Fruit fly (Drosophila melanogaster) whole organism, embryonic: ENCODE results near the gene Obp73a.

Experiments
- Abd-B ChIP-seq: fragments of 200-800 bp; sonication (Bioruptor generic); optimal IDR thresholded peaks from 2 replicates; lab custom pipeline; 2018; ENCODE audit warnings: missing biosample characterization, mild to moderate bottlenecking, missing genetic modification characterization, moderate library complexity
- Aef1 ChIP-seq: fragments of 200-800 bp; sonication (Bioruptor generic); IDR thresholded peaks from 3 replicates; pipeline ENCODE4 v1.3.6; 2022; ENCODE audit warnings: missing biosample characterization, missing genetic modification characterization
- CG10209 ChIP-seq: fragments of 200-800 bp; sonication (Bioruptor generic); optimal IDR thresholded peaks from 3 replicates; lab custom pipeline; 2017; ENCODE audit warnings: missing biosample characterization, mild to moderate bottlenecking, missing genetic modification characterization, missing genetic modification reagents
- CG12155 ChIP-seq: fragments of 200-800 bp; sonication (Bioruptor generic); optimal IDR thresholded peaks from 3 replicates; lab custom pipeline; 2016; ENCODE audit warnings: missing biosample characterization, missing genetic modification characterization
- CG12659 ChIP-seq: fragments of 200-800 bp; sonication (Bioruptor generic); optimal IDR thresholded peaks from 3 replicates; lab custom pipeline; 2017; ENCODE audit warnings: mild to moderate bottlenecking, missing biosample characterization, missing genetic modification reagents, missing genetic modification characterization
- CG12744 ChIP-seq: fragments of 200-800 bp; sonication (Bioruptor generic); optimal IDR thresholded peaks from 2 replicates; lab custom pipeline; 2016; ENCODE audit warnings: missing biosample characterization, missing genetic modification characterization
- CG15073 ChIP-seq: fragments of 200-800 bp; sonication (Bioruptor generic); optimal IDR thresholded peaks from 2 replicates; lab custom pipeline; 2016; ENCODE audit warnings: missing biosample characterization, missing genetic modification characterization
- CG15601 ChIP-seq: fragments of 200-800 bp; sonication (Bioruptor generic); optimal IDR thresholded peaks from 3 replicates; lab custom pipeline; 2019; ENCODE audit warnings: missing biosample characterization, mild to moderate bottlenecking, missing genetic modification characterization, moderate library complexity
- CG17912 ChIP-seq: fragments of 200-800 bp; sonication (Bioruptor generic); optimal IDR thresholded peaks from 2 replicates; lab custom pipeline; 2018; ENCODE audit warnings: missing biosample characterization, mild to moderate bottlenecking, missing genetic modification characterization
- CG1792 ChIP-seq: fragments of 200-800 bp; sonication (Bioruptor generic); optimal IDR thresholded peaks from 2 replicates; lab custom pipeline; 2016; ENCODE audit warnings: missing biosample characterization, missing genetic modification characterization
- CG30403 ChIP-seq: fragments of 200-800 bp; sonication (Bioruptor generic); optimal IDR thresholded peaks from 3 replicates; lab custom pipeline; 2016; ENCODE audit warnings: missing biosample characterization, missing genetic modification characterization
- CG31365 ChIP-seq: fragments of 200-800 bp; sonication (Bioruptor generic); optimal IDR thresholded peaks from 2 replicates; lab custom pipeline; 2018; ENCODE audit warnings: missing biosample characterization, mild to moderate bottlenecking, missing genetic modification characterization
- CG31388 ChIP-seq: fragments of 200-800 bp; sonication (Bioruptor generic); optimal IDR thresholded peaks from 2 replicates; lab custom pipeline; 2016; ENCODE audit warnings: missing biosample characterization, missing genetic modification characterization
- CG31441 ChIP-seq: fragments of 200-800 bp; sonication (Bioruptor generic); IDR thresholded peaks from 2 replicates; pipeline ENCODE4 v1.3.6; 2022; ENCODE audit warnings: missing biosample characterization, missing genetic modification characterization
- CG4328 ChIP-seq: fragments of 200-800 bp; sonication (Bioruptor generic); optimal IDR thresholded peaks from 3 replicates; lab custom pipeline; 2017; ENCODE audit warnings: missing biosample characterization, missing genetic modification reagents, missing genetic modification characterization
- CG4424 ChIP-seq: fragments of 200-800 bp; sonication (Bioruptor generic); optimal IDR thresholded peaks from 3 replicates; lab custom pipeline; 2016; ENCODE audit warnings: missing biosample characterization, missing genetic modification characterization
- CG6765 ChIP-seq: fragments of 200-800 bp; sonication (Bioruptor generic); optimal IDR thresholded peaks from 3 replicates; lab custom pipeline; 2017; ENCODE audit warnings: missing biosample characterization, mild to moderate bottlenecking, missing genetic modification characterization
- CG7928 ChIP-seq: fragments of 200-800 bp; sonication (Bioruptor generic); optimal IDR thresholded peaks from 2 replicates; lab custom pipeline; 2017; ENCODE audit warnings: missing biosample characterization, mild to moderate bottlenecking, missing genetic modification characterization
- CG8478 ChIP-seq: fragments of >200 bp; optimal IDR thresholded peaks from 2 replicates; lab custom pipeline; 2018
- CG9215 ChIP-seq: fragments of 200-800 bp; sonication (Bioruptor generic); IDR thresholded peaks from 2 replicates; pipeline ENCODE4 v1.3.6; 2022; ENCODE audit warnings: missing biosample characterization, missing genetic modification characterization
- CG9817 ChIP-seq: fragments of 200-800 bp; sonication (Bioruptor generic); optimal IDR thresholded peaks from 2 replicates; lab custom pipeline; 2018; ENCODE audit warnings: missing biosample characterization, mild to moderate bottlenecking, missing genetic modification characterization, moderate library complexity
- CG9932 ChIP-seq: fragments of 200-800 bp; sonication (Bioruptor generic); IDR thresholded peaks from 2 replicates; pipeline ENCODE4 v1.3.6; 2022; ENCODE audit warnings: missing biosample characterization, missing genetic modification characterization
- CrebB ChIP-seq: fragments of 200-800 bp; sonication (Bioruptor generic); optimal IDR thresholded peaks from 3 replicates; lab custom pipeline; 2018; ENCODE audit warnings: missing biosample characterization, mild to moderate bottlenecking, missing genetic modification characterization
- Deaf1 ChIP-seq: fragments of 200-800 bp; optimal IDR thresholded peaks from 3 replicates; lab custom pipeline; 2019; ENCODE audit warnings: missing biosample characterization, mild to moderate bottlenecking, missing genetic modification characterization, moderate library complexity
- Doc3 ChIP-seq: fragments of 200-800 bp; sonication (Bioruptor generic); IDR thresholded peaks from 3 replicates; pipeline ENCODE4 v1.3.6; 2022; ENCODE audit warnings: missing biosample characterization, missing genetic modification characterization; ENCODE audit not compliant: partially characterized antibody
- Elba2 ChIP-seq: fragments of 200-800 bp; sonication (Bioruptor generic); optimal IDR thresholded peaks from 3 replicates; lab custom pipeline; 2016; ENCODE audit warnings: missing biosample characterization, missing genetic modification characterization
- HmgZ ChIP-seq: fragments of 200-800 bp; sonication (Bioruptor generic); optimal IDR thresholded peaks from 2 replicates; lab custom pipeline; 2018; ENCODE audit warnings: missing biosample characterization, mild to moderate bottlenecking, missing genetic modification characterization
- Hmr ChIP-seq: fragments of 200-800 bp; sonication (Bioruptor generic); optimal IDR thresholded peaks from 3 replicates; lab custom pipeline; 2017; ENCODE audit warnings: mild to moderate bottlenecking, missing biosample characterization, missing genetic modification reagents, missing genetic modification characterization
- Hr3 ChIP-seq: fragments of 200-800 bp; sonication (Bioruptor generic); optimal IDR thresholded peaks from 3 replicates; lab custom pipeline; 2016; ENCODE audit warnings: missing biosample characterization, missing genetic modification characterization
- Myb ChIP-seq: fragments of 200-800 bp; sonication (Bioruptor generic); optimal IDR thresholded peaks from 2 replicates; lab custom pipeline; 2016; ENCODE audit warnings: missing biosample characterization, missing genetic modification characterization
- NK7.1 ChIP-seq: fragments of 200-800 bp; sonication (Bioruptor generic); optimal IDR thresholded peaks from 3 replicates; lab custom pipeline; 2016; ENCODE audit warnings: missing biosample characterization, missing genetic modification characterization
- Sin3A ChIP-seq: fragments of >200 bp; optimal IDR thresholded peaks from 2 replicates; lab custom pipeline; 2018
- Six4 ChIP-seq: fragments of 200-800 bp; sonication (Bioruptor generic); optimal IDR thresholded peaks from 2 replicates; lab custom pipeline; 2016; ENCODE audit warnings: missing biosample characterization, missing genetic modification characterization
- TFAM ChIP-seq: fragments of 200-800 bp; sonication (Bioruptor generic); optimal IDR thresholded peaks from 2 replicates; lab custom pipeline; 2017; ENCODE audit warnings: missing biosample characterization, missing genetic modification characterization, inconsistent platforms
- Vsx1 ChIP-seq: fragments of 200-800 bp; sonication (Bioruptor generic); optimal IDR thresholded peaks from 2 replicates; lab custom pipeline; 2017; ENCODE audit warnings: missing biosample characterization, mild to moderate bottlenecking, missing genetic modification characterization, missing genetic modification reagents
- YL-1 ChIP-seq: fragments of 200-800 bp; sonication (Bioruptor generic); optimal IDR thresholded peaks from 3 replicates; lab custom pipeline; 2017; ENCODE audit warnings: missing biosample characterization, mild to moderate bottlenecking, missing genetic modification characterization
- abd-A ChIP-seq: fragments of 200-800 bp; sonication (Bioruptor generic); optimal IDR thresholded peaks from 3 replicates; lab custom pipeline; 2019; ENCODE audit warnings: missing biosample characterization, mild to moderate bottlenecking, missing genetic modification characterization, moderate library complexity
- ase ChIP-seq: fragments of 200-800 bp; sonication (Bioruptor generic); IDR thresholded peaks from 3 replicates; pipeline ENCODE4 v1.3.6; 2022; ENCODE audit warnings: missing biosample characterization, missing genetic modification characterization
- bsh ChIP-seq, 2 experiments: fragments of 200-800 bp; sonication (Bioruptor generic); optimal IDR thresholded peaks; 2 replicates each; lab custom pipeline; 2017 to 2018; ENCODE audit warnings: mild to moderate bottlenecking in 2 of 2, missing biosample characterization in 2 of 2, missing genetic modification characterization in 2 of 2, moderate library complexity in 1 of 2
- cas ChIP-seq: fragments of 200-800 bp; sonication (Bioruptor generic); IDR thresholded peaks from 2 replicates; pipeline ENCODE4 v1.3.6; 2022; ENCODE audit warnings: missing biosample characterization, missing genetic modification characterization
- caup ChIP-seq: fragments of 200-800 bp; sonication (Bioruptor generic); optimal IDR thresholded peaks from 3 replicates; lab custom pipeline; 2017; ENCODE audit warnings: missing biosample characterization, mild to moderate bottlenecking, missing genetic modification characterization, moderate library complexity; ENCODE audit not compliant: severe bottlenecking
- cwo ChIP-seq: fragments of 200-800 bp; sonication (Bioruptor generic); optimal IDR thresholded peaks from 3 replicates; lab custom pipeline; 2017; ENCODE audit warnings: missing biosample characterization, missing genetic modification characterization, mild to moderate bottlenecking, moderate library complexity, missing genetic modification reagents
- danr ChIP-seq: fragments of 200-800 bp; sonication (Bioruptor generic); IDR thresholded peaks from 2 replicates; pipeline ENCODE4 v1.3.6; 2022; ENCODE audit warnings: missing biosample characterization, missing genetic modification characterization
- dati ChIP-seq: fragments of 200-800 bp; sonication (Bioruptor generic); IDR thresholded peaks from 2 replicates; pipeline ENCODE4 v1.3.6; 2022; ENCODE audit warnings: missing biosample characterization, missing genetic modification characterization
- dimm ChIP-seq: fragments of 200-800 bp; sonication (Bioruptor generic); IDR thresholded peaks from 2 replicates; pipeline ENCODE4 v1.3.6; 2022; ENCODE audit warnings: missing biosample characterization, missing genetic modification characterization
- gsb-n ChIP-seq: fragments of 200-800 bp; sonication (Bioruptor generic); optimal IDR thresholded peaks from 3 replicates; lab custom pipeline; 2018; ENCODE audit warnings: missing biosample characterization, mild to moderate bottlenecking, missing genetic modification characterization
- pum ChIP-seq: fragments of 200-800 bp; sonication (Bioruptor generic); optimal IDR thresholded peaks from 2 replicates; lab custom pipeline; 2016; ENCODE audit warnings: missing biosample characterization, missing genetic modification characterization
- row ChIP-seq: fragments of 200-800 bp; sonication (Bioruptor generic); IDR thresholded peaks from 3 replicates; pipeline ENCODE4 v1.3.6; 2022; ENCODE audit warnings: missing biosample characterization, missing genetic modification characterization
- tin ChIP-seq: fragments of 200-800 bp; sonication (Bioruptor generic); optimal IDR thresholded peaks from 3 replicates; lab custom pipeline; 2016; ENCODE audit warnings: missing biosample characterization, missing genetic modification characterization
- tio ChIP-seq: fragments of 200-800 bp; sonication (Bioruptor generic); optimal IDR thresholded peaks from 2 replicates; lab custom pipeline; 2017; ENCODE audit warnings: missing biosample characterization, missing genetic modification characterization, inconsistent platforms

The Obp73a gene

DNA sequence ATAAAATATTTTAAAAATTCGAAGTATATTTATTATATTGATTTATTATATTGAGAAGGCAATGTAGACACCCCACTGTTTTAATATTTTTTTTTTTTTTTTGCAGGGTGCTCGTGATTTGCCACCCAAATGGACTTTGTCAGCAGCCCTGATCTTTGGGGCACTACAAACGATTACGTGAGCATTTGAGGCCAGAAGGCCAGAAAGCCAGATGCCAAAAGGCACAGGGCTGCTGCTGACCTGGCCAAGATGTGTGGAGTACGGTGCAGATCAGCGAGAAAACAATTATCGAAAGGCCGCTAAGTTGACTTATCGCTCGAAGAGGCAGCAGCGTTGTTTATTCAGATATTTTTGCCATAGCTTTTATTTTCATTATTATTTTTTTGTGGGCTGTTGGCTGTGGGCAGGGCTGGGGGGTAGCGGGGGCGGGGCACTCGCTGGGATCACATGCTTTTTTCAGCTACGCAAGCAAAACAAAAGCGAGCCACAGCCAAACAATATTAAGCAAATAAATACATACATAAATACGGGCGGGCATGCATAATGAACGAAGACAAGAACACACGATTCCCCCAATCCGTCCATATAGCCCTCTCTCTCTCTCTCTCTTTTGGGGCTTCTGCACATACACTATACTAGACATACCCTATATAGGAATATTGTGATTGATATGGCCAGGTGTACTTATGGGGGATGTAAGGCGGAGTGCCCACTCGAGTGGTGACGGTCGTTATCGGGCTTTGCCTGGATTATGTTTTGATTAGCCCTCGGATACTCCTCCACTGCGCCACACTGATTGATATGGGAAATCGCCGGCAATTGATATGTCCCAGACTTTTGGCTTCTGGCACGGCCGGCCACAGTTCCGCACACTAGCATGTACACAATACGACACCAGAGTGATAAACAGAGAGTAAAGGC, 59.4 kb downstream of the Obp73a start (continued):
- no peak for TF ChIP-seq tio (GFP tag; lab: Kevin White, UChicago)
- TF ChIP-seq CG15073 (GFP tag; lab: Kevin White, UChicago) = no peak
- TF ChIP-seq CG4424 = no peak
- TF ChIP-seq Aef1 = no peak
- no peak for TF ChIP-seq dimm (GFP tag; lab: Robert Waterston, UW)
- no peak for TF ChIP-seq CG4328 (GFP tag; lab: Kevin White, UChicago)
- TF ChIP-seq Vsx1 (GFP tag; lab: Kevin White, UChicago) = peak; percentile 84
- TF ChIP-seq row (GFP tag; lab: Robert Waterston, UW) = 0 out of 3 replicates have a peak, but pooled peaks have one; percentile 45
- no peak for TF ChIP-seq Myb
- no peak for TF ChIP-seq CG12659 (GFP tag; lab: Kevin White, UChicago)
- TF ChIP-seq CG1792 (GFP tag; lab: Kevin White, UChicago) = no peak
- no peak for TF ChIP-seq CG31365 (tag; lab: Kevin White, UChicago)
- TF ChIP-seq Abd-B = no peak
- no peak for TF ChIP-seq CG31441 (GFP tag; lab: Robert Waterston, UW)
- TF ChIP-seq NK7.1 = no peak
- TF ChIP-seq Elba2 (GFP tag; lab: Kevin White, UChicago) = no peak
- no peak for TF ChIP-seq CG8478 (lab: Kevin White, UChicago)
- TF ChIP-seq caup (GFP tag; lab: Kevin White, UChicago) = peak; percentile 64
- TF ChIP-seq Hr3 (GFP tag; lab: Kevin White, UChicago) = no peak
- TF ChIP-seq dati (GFP tag; lab: Robert Waterston, UW) = no peak
- no peak for TF ChIP-seq CG12155
- TF ChIP-seq gsb-n (tag; lab: Kevin White, UChicago) = no peak
- no peak for TF ChIP-seq CG31388 (GFP tag; lab: Kevin White, UChicago)
- no peak for TF ChIP-seq TFAM (GFP tag; lab: Kevin White, UChicago)
- peak; percentile 62 for TF ChIP-seq abd-A (tag; lab: Kevin White, UChicago)
- TF ChIP-seq Deaf1 (tag; lab: Kevin White, UChicago) = peak; percentile 59
- TF ChIP-seq CrebB = no peak
- TF ChIP-seq cwo (GFP tag; lab: Kevin White, UChicago) = peak; percentile 95
- no peak for TF ChIP-seq CG7928 (GFP tag; lab: Kevin White, UChicago)
- no peak for TF ChIP-seq CG9215 (GFP tag; lab: Robert Waterston, UW)
- peak; percentile 58 for TF ChIP-seq Hmr (GFP tag; lab: Kevin White, UChicago)
- TF ChIP-seq Sin3A (lab: Kevin White, UChicago) = no peak
- TF ChIP-seq Six4 (GFP tag; lab: Kevin White, UChicago) = no peak
- 0 out of 3 replicates have a peak, but pooled peaks have one; percentile 28 for TF ChIP-seq ase (GFP tag; lab: Robert Waterston, UW)
- TF ChIP-seq CG9817 (tag; lab: Kevin White, UChicago) = no peak
- no peak for TF ChIP-seq pum (GFP tag; lab: Kevin White, UChicago)
- no peak for TF ChIP-seq tin
- no peak for TF ChIP-seq CG30403 (GFP tag; lab: Kevin White, UChicago)
- no peak for TF ChIP-seq CG15601
- TF ChIP-seq Doc3 (GFP tag; lab: Robert Waterston, UW) = no peak
- TF ChIP-seq HmgZ (tag; lab: Kevin White, UChicago) = no peak
- no peak for TF ChIP-seq cas
- TF ChIP-seq CG12744 (GFP tag; lab: Kevin White, UChicago) = no peak
- TF ChIP-seq CG17912 (GFP tag; lab: Kevin White, UChicago) = no peak
- TF ChIP-seq CG10209 (GFP tag; lab: Kevin White, UChicago) = no peak
- TF ChIP-seq CG6765 (GFP tag; lab: Kevin White, UChicago) = peak; percentile 68
- no peak for TF ChIP-seq CG9932
- no peak for TF ChIP-seq danr (GFP tag; lab: Robert Waterston, UW)
- no peak for TF ChIP-seq YL-1 (GFP tag; lab: Kevin White, UChicago)
- TF ChIP-seq bsh (GFP tag; optimal IDR thresholded peaks at IDR 0.05; lab: Kevin White, UChicago) = no peak
